Worm (Caenorhabditis elegans): ENCODE results near the gene tric-1B.1.

DNA sequence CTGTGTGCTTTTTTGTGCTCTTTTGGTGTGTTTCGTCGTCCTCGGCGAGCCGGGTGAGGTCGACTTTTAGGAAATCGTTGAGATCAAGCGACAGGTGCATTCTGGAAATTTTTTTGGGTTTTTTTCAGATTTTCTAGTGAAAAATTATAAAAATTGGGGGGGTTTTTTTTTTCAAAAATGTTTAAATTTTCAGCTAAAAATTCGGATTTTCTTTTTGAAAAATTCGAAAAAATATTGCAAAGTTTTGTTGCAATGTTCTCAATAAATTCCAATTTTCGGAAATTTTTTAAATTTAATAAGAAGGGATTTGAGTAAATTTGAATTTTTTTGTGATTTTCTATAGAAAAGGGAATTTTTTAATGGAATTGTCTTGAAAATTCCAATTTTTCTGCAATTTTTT is 8.9 kb upstream of the tric-1B.1 start, which contains the start of gene Y57A10A.27:
- TF ChIP-seq scrt-1 (GFP tag; IDR thresholded peaks at IDR 0.05) (no peak), ama-1 (optimal IDR thresholded peaks at IDR 0.05) (no peak), hmg-4 (GFP tag; optimal IDR thresholded peaks at IDR 0.05) (no peak), tbx-37 (GFP tag; conservative IDR thresholded peaks at IDR 0.05) (no peak)

Measured in whole organism, early embryonic.